Worm (Caenorhabditis elegans): ENCODE measurements around the gene R07E5.17.

R07E5.17 gene

ce11 chrIII:4404339-4404836 is at the start of gene R07E5.17, which contains the start of gene snfc-5:
R07E5.17 (minus strand) TSS chrIII:4404436.
snfc-5 (plus strand) TSS chrIII:4404786.
- TF ChIP-seq rnt-1 (tag; optimal IDR thresholded peaks at IDR 0.05) (no peak), nhr-76 (tag; optimal IDR thresholded peaks at IDR 0.05) (no peak), ceh-90 (tag; optimal IDR thresholded peaks at IDR 0.05) (no peak), skn-1 (tag; optimal IDR thresholded peaks at IDR 0.05) (peak; percentile 59), ets-5 (GFP tag; IDR thresholded peaks at IDR 0.05) (no peak), nhr-85 (tag) (no peak), elt-3 (tag; optimal IDR thresholded peaks at IDR 0.05) (no peak), sox-4 (tag; optimal IDR thresholded peaks at IDR 0.05) (no peak), nhr-77 (tag; optimal IDR thresholded peaks at IDR 0.05) (peak; percentile 4), sptf-1 (tag; optimal IDR thresholded peaks at IDR 0.05) (no peak), C16A3.4 (tag; optimal IDR thresholded peaks at IDR 0.05) (peak; percentile 55), lin-35 (GFP tag; optimal IDR thresholded peaks at IDR 0.05) (peak; percentile 48 to 80), irx-1 (tag; optimal IDR thresholded peaks at IDR 0.05) (no peak), efl-3 (GFP tag; optimal IDR thresholded peaks at IDR 0.05) (no peak), lin-13 (GFP tag; optimal IDR thresholded peaks at IDR 0.05) (no peak), lsy-2 (tag; optimal IDR thresholded peaks at IDR 0.05) (peak; percentile 26 to 78), nhr-12 (tag; optimal IDR thresholded peaks at IDR 0.05) (no peak), isw-1 (GFP tag; IDR thresholded peaks at IDR 0.05) (no peak), fkh-8 (tag; optimal IDR thresholded peaks at IDR 0.05) (peak; percentile 14), mep-1 (tag; optimal IDR thresholded peaks at IDR 0.05) (peak; percentile 59), elt-2 (tag; optimal IDR thresholded peaks at IDR 0.05) (no peak), hpl-2 (GFP tag; optimal IDR thresholded peaks at IDR 0.05) (no peak), ama-1 (optimal IDR thresholded peaks at IDR 0.05) (no peak), ceh-88 (GFP tag; IDR thresholded peaks at IDR 0.05) (no peak), egl-27 (tag; optimal IDR thresholded peaks at IDR 0.05) (no peak), hlh-17 (GFP tag; optimal IDR thresholded peaks at IDR 0.05; ENCODE audit: borderline replicate concordance) (no peak), fkh-4 (tag; optimal IDR thresholded peaks at IDR 0.05; ENCODE audit: borderline replicate concordance) (no peak), pag-3 (tag; optimal IDR thresholded peaks at IDR 0.05; ENCODE audit: borderline replicate concordance, insufficient read depth) (no peak), ceh-8 (GFP tag; optimal IDR thresholded peaks at IDR 0.05) (no peak), ceh-82 (tag; optimal IDR thresholded peaks at IDR 0.05) (peak in 1 of 3 experiments; percentile 42), dpl-1 (GFP tag; optimal IDR thresholded peaks at IDR 0.05) (peak; percentile 34 to 71 (median 52)), mab-9 (GFP tag; IDR thresholded peaks at IDR 0.05) (no peak), nhr-28 (tag; optimal IDR thresholded peaks at IDR 0.05) (no peak), blmp-1 (tag; optimal IDR thresholded peaks at IDR 0.05) (peak; percentile 52), efl-1 (optimal IDR thresholded peaks at IDR 0.05) (peak; percentile 51 to 59), efl-1 (GFP tag; optimal IDR thresholded peaks at IDR 0.05 in 1 of 2) (peak; percentile 46 to 68), hlh-4 (tag; optimal IDR thresholded peaks at IDR 0.05) (no peak), Y116A8C.19 (tag; optimal IDR thresholded peaks at IDR 0.05; ENCODE audit: borderline replicate concordance) (no peak), nhr-11 (tag; optimal IDR thresholded peaks at IDR 0.05) (no peak), F16B12.6 (tag; optimal IDR thresholded peaks at IDR 0.05) (peak; percentile 46), xbp-1 (tag; optimal IDR thresholded peaks at IDR 0.05) (peak; percentile 15), lin-14 (GFP tag; optimal IDR thresholded peaks at IDR 0.05) (no peak), pax-3 (tag; optimal IDR thresholded peaks at IDR 0.05) (no peak), C04F5.9 (tag; optimal IDR thresholded peaks at IDR 0.05) (no peak), unc-62 (GFP tag; optimal IDR thresholded peaks at IDR 0.05) (no peak), tlp-1 (tag; optimal IDR thresholded peaks at IDR 0.05) (no peak), mdl-1 (tag; optimal IDR thresholded peaks at IDR 0.05) (peak in 1 of 2 experiments; percentile 46), snpc-4 (tag; optimal IDR thresholded peaks at IDR 0.05) (peak; percentile 18), alr-1 (tag; optimal IDR thresholded peaks at IDR 0.05; ENCODE audit: borderline replicate concordance) (no peak), ztf-4 (tag; optimal IDR thresholded peaks at IDR 0.05) (no peak), fkh-10 (GFP tag; optimal IDR thresholded peaks at IDR 0.05) (no peak), fos-1 (tag; optimal IDR thresholded peaks at IDR 0.05) (peak; percentile 2), lin-15B (tag; optimal IDR thresholded peaks at IDR 0.05) (peak; percentile 54), nhr-237 (tag; optimal IDR thresholded peaks at IDR 0.05) (no peak)

Measured in whole organism, L1 larva.